Fruit fly (Drosophila melanogaster): ENCODE measurements around the gene mRpL19.

DNA sequence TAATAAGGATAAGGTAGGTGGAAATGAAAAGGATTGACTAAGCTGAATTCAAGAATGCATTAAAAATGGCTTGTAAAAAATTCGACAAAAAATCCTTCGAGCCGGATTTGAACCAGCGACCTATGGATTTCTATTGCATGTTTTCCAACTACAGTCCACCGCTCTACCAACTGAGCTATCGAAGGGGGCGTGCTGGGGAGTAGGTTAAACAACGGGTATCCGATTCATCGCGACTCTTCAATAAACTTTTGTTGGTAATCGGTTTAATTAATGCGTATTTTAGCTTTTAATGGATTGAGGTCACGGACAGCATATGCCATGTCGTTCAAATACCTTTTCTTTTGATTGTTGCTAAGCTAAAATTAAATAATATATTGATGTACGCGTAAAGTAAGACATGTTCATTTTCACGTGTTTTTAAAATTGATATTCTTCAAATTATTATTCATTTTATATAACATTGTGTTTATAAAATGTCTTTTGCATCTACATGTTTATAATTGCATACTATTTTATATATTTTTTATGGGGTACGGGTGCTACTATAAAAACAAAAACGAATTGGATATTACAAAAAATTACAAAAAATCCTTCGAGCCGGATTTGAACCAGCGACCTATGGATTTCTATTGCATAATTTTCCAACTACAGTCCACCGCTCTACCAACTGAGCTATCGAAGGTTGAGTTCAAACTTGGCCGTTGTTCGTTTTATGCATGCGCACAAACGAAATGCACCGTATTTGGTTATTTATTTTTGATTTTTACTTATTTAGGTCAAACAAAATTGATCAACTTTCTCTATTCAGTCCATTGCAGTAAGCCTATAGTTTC is 5.7 kb upstream of the mRpL19 start:
- no peak for TF ChIP-seq CG11762 (GFP tag; optimal IDR thresholded peaks at IDR 0.05; ENCODE audit: insufficient read depth)
- TF ChIP-seq vri (GFP tag; optimal IDR thresholded peaks at IDR 0.05) = peak; percentile 81
- TF ChIP-seq Gug (GFP tag; IDR thresholded peaks at IDR 0.05) = no peak
- no peak for TF ChIP-seq lz (GFP tag; optimal IDR thresholded peaks at IDR 0.05)
- no peak for TF ChIP-seq CG6276 (GFP tag; optimal IDR thresholded peaks at IDR 0.05)
- no peak for TF ChIP-seq Lpt (GFP tag; optimal IDR thresholded peaks at IDR 0.05)
- TF ChIP-seq fd59A (GFP tag; optimal IDR thresholded peaks at IDR 0.05) = no peak
- no peak for TF ChIP-seq Ets21C (GFP tag; optimal IDR thresholded peaks at IDR 0.05)
- no peak for TF ChIP-seq CG32006 (GFP tag; optimal IDR thresholded peaks at IDR 0.05)
- TF ChIP-seq Ets96B (tag; optimal IDR thresholded peaks at IDR 0.05) = no peak

Measured in whole organism, prepupa.